Fruit fly (Drosophila melanogaster) whole organism, adult: ENCODE results near the gene grp.

ENCODE experiments used
- CG5204 ChIP-seq: fragments of 200-800 bp; sonication (Bioruptor generic); optimal IDR thresholded peaks from 2 replicates; lab custom pipeline; 2016; ENCODE audit warnings: missing biosample characterization, missing genetic modification characterization
- CG7045 ChIP-seq: fragments of 200-800 bp; sonication (Bioruptor generic); optimal IDR thresholded peaks from 2 replicates; lab custom pipeline; 2017; ENCODE audit warnings: missing biosample characterization, mild to moderate bottlenecking, missing genetic modification characterization
- Hr96 ChIP-seq: fragments of 200-800 bp; sonication (Bioruptor generic); optimal IDR thresholded peaks from 2 replicates; lab custom pipeline; 2016; ENCODE audit warnings: missing biosample characterization, missing genetic modification characterization
- cnc ChIP-seq, 2 experiments: fragments of >200 bp; optimal IDR thresholded peaks; 2 replicates each; lab custom pipeline; 2017
- ovo ChIP-seq: fragments of 200-800 bp; sonication (Bioruptor generic); optimal IDR thresholded peaks from 2 replicates; lab custom pipeline; 2016; ENCODE audit warnings: missing biosample characterization, missing genetic modification characterization

DNA sequence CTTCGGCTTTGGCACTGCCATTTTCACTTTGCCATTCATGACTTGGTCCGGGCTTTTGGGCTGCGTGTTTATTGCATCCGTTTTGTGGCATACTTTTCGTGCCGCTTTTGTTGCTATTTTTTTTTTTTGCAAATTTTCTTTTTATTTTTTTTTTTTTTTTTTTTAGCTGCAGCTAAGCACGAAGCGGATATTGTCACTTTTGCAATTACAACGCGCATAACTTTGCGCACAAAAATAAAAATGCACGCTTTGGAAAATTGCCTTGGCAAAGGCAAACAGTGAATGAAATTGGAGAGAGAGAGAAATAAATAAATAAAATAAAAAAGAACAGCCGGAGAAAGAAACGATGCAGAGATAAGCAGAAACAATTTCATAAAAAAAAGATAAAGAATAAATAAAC, 39.0 kb upstream of the grp start:
- no peak for TF ChIP-seq CG7045 (GFP tag; lab: Kevin White, UChicago)
- no peak for TF ChIP-seq CG5204
- no peak for TF ChIP-seq ovo (GFP tag; lab: Kevin White, UChicago)
- no peak for TF ChIP-seq Hr96
- no peak for TF ChIP-seq cnc (optimal IDR thresholded peaks at IDR 0.05; lab: Kevin White, UChicago)
